Worm (Caenorhabditis elegans) whole organism, L1 larva: ENCODE data around the gene Y69E1A.4.

ENCODE experiments used
- ces-1 ChIP-seq: fragments of 150-350 bp; optimal IDR thresholded peaks from 2 replicates; lab custom pipeline; 2014; ENCODE audit warnings: missing biosample characterization, missing genetic modification reagents, missing genetic modification characterization
- elt-3 ChIP-seq, 6 experiments: fragments of 150-350 bp in 1 of 6; sonication (generic microtip); optimal IDR thresholded peaks; 2 replicates each; lab custom pipeline; 2017 to 2018; ENCODE audit warnings: missing biosample characterization in 6 of 6, missing genetic modification characterization in 6 of 6, inconsistent platforms in 1 of 6
- fkh-10 ChIP-seq: sonication (generic microtip); optimal IDR thresholded peaks from 2 replicates; lab custom pipeline; 2017; ENCODE audit warnings: missing biosample characterization, missing genetic modification reagents, missing genetic modification characterization
- grh-1 ChIP-seq: fragments of 200-800 bp; sonication (Bioruptor generic); IDR thresholded peaks from 2 replicates; pipeline ENCODE4 v1.3.6; 2022; ENCODE audit warnings: missing genetic modification reagents, missing genetic modification characterization, missing compliant biosample characterization
- mdl-1 ChIP-seq, 2 experiments: fragments of 150-350 bp; optimal IDR thresholded peaks; 2 replicates each; lab custom pipeline; 2014 to 2017; ENCODE audit warnings: missing biosample characterization in 2 of 2, missing genetic modification characterization in 2 of 2, inconsistent platforms in 1 of 2
- nhr-11 ChIP-seq: fragments of 150-350 bp; optimal IDR thresholded peaks from 2 replicates; lab custom pipeline; 2014; ENCODE audit warnings: missing biosample characterization, missing genetic modification characterization
- nhr-28 ChIP-seq: fragments of 150-350 bp; optimal IDR thresholded peaks from 2 replicates; lab custom pipeline; 2014; ENCODE audit warnings: missing biosample characterization, missing genetic modification characterization
- pqm-1 ChIP-seq: sonication (generic microtip); optimal IDR thresholded peaks from 3 replicates; lab custom pipeline; 2017; ENCODE audit warnings: missing biosample characterization, missing genetic modification characterization
- sptf-1 ChIP-seq: fragments of 150-350 bp; optimal IDR thresholded peaks from 2 replicates; lab custom pipeline; 2014; ENCODE audit warnings: missing biosample characterization, missing genetic modification characterization
- unc-130 ChIP-seq: fragments of 150-350 bp; optimal IDR thresholded peaks from 2 replicates; lab custom pipeline; 2017; ENCODE audit warnings: missing biosample characterization, missing genetic modification characterization, inconsistent platforms
- zag-1 ChIP-seq: fragments of 150-350 bp; optimal IDR thresholded peaks from 2 replicates; lab custom pipeline; 2014; ENCODE audit warnings: missing biosample characterization, missing genetic modification characterization
- ztf-11 ChIP-seq, 2 experiments: sonication (generic microtip); optimal IDR thresholded peaks; 2 replicates each; lab custom pipeline; 2016 to 2017; ENCODE audit warnings: missing genetic modification characterization in 2 of 2, missing biosample characterization in 1 of 2, missing compliant biosample characterization in 1 of 2
- ztf-4 ChIP-seq: fragments of 150-350 bp; optimal IDR thresholded peaks from 2 replicates; lab custom pipeline; 2014; ENCODE audit warnings: missing biosample characterization, missing genetic modification characterization

- no peak for TF ChIP-seq ztf-4 (tag; lab: Kevin White, UChicago)
- TF ChIP-seq nhr-28 (tag; lab: Kevin White, UChicago), result no peak
- TF ChIP-seq mdl-1 (tag; optimal IDR thresholded peaks at IDR 0.05; lab: Kevin White, UChicago), result no peak
- TF ChIP-seq sptf-1, result no peak
- TF ChIP-seq nhr-11 (tag; lab: Kevin White, UChicago), result no peak
- TF ChIP-seq pqm-1 (tag; lab: Kevin White, UChicago), result no peak
- no peak for TF ChIP-seq grh-1 (GFP tag; lab: Robert Waterston, UW)
- TF ChIP-seq unc-130 (tag; lab: Kevin White, UChicago), result no peak
- no peak for TF ChIP-seq ztf-11 (tag; optimal IDR thresholded peaks at IDR 0.05; lab: Kevin White, UChicago)
- TF ChIP-seq zag-1 (tag; lab: Kevin White, UChicago), result no peak
- no peak for TF ChIP-seq elt-3 (tag; optimal IDR thresholded peaks at IDR 0.05; lab: Kevin White, UChicago)
- no peak for TF ChIP-seq ces-1 (GFP tag; lab: Kevin White, UChicago)
- no peak for TF ChIP-seq fkh-10 (GFP tag; lab: Kevin White, UChicago)
Measured at ce11 chrIV:10957583-10958229, 2.7 kb downstream of the Y69E1A.4 start, which contains the start of gene Y69E1A.5.
